Worm (Caenorhabditis elegans) whole organism, early embryonic: ENCODE results near the gene C49F8.1.

Experiments used
- B0310.2 ChIP-seq: sonication (generic microtip); optimal IDR thresholded peaks from 2 replicates; lab custom pipeline; 2016; ENCODE audit warnings: mild to moderate bottlenecking, missing genetic modification characterization, missing compliant biosample characterization
- F13C5.2 ChIP-seq: sonication (generic microtip); optimal IDR thresholded peaks from 2 replicates; lab custom pipeline; 2017; ENCODE audit warnings: mild to moderate bottlenecking, missing genetic modification characterization, inconsistent platforms, missing compliant biosample characterization
- aly-1 ChIP-seq: sonication (generic microtip); optimal IDR thresholded peaks from 2 replicates; lab custom pipeline; 2016; ENCODE audit warnings: missing genetic modification characterization, missing compliant biosample characterization
- ama-1 ChIP-seq: fragments of 150-350 bp; optimal IDR thresholded peaks from 2 replicates; lab custom pipeline; 2014
- ceh-13 ChIP-seq: fragments of 200-800 bp; sonication (Bioruptor generic); optimal IDR thresholded peaks from 2 replicates; lab custom pipeline; 2018; ENCODE audit warnings: mild to moderate bottlenecking, missing genetic modification characterization, missing compliant biosample characterization
- ceh-36 ChIP-seq: sonication (generic microtip); optimal IDR thresholded peaks from 2 replicates; lab custom pipeline; 2016; ENCODE audit warnings: missing genetic modification characterization, inconsistent platforms, missing compliant biosample characterization
- ets-7 ChIP-seq: sonication (generic microtip); optimal IDR thresholded peaks from 2 replicates; lab custom pipeline; 2016; ENCODE audit warnings: missing genotype, missing genetic modification characterization, missing compliant biosample characterization
- flt-1 ChIP-seq: fragments of 200-800 bp; sonication (Bioruptor generic); IDR thresholded peaks from 2 replicates; pipeline ENCODE4 v1.3.6; 2022; ENCODE audit warnings: missing genetic modification characterization, missing compliant biosample characterization
- hmbx-1 ChIP-seq: sonication (generic microtip); optimal IDR thresholded peaks from 2 replicates; lab custom pipeline; 2016; ENCODE audit warnings: mild to moderate bottlenecking, missing genetic modification characterization, missing compliant biosample characterization
- hmg-4 ChIP-seq: fragments of 200-800 bp; sonication (Bioruptor generic); optimal IDR thresholded peaks from 2 replicates; lab custom pipeline; 2018; ENCODE audit warnings: mild to moderate bottlenecking, missing genetic modification characterization, missing compliant biosample characterization
- hnd-1 ChIP-seq: sonication (generic microtip); optimal IDR thresholded peaks from 2 replicates; lab custom pipeline; 2016; ENCODE audit warnings: missing genetic modification characterization, missing compliant biosample characterization
- pes-1 ChIP-seq: fragments of 200-800 bp; sonication (Bioruptor generic); IDR thresholded peaks from 2 replicates; pipeline ENCODE4 v1.3.6; 2022; ENCODE audit warnings: missing genetic modification reagents, missing genetic modification characterization, missing compliant biosample characterization
- scrt-1 ChIP-seq: fragments of 200-800 bp; sonication (Bioruptor generic); IDR thresholded peaks from 2 replicates; pipeline ENCODE4 v1.3.6; 2022; ENCODE audit warnings: missing genetic modification characterization, missing compliant biosample characterization
- sea-1 ChIP-seq: fragments of 200-800 bp; sonication (Bioruptor generic); conservative IDR thresholded peaks from 2 replicates; pipeline ENCODE4 v1.3.6; 2022; ENCODE audit warnings: missing genetic modification characterization, missing compliant biosample characterization
- tbx-11 ChIP-seq: fragments of 200-800 bp; sonication (Bioruptor generic); IDR thresholded peaks from 2 replicates; pipeline ENCODE4 v1.3.6; 2022; ENCODE audit warnings: missing genetic modification characterization, missing compliant biosample characterization
- tbx-37 ChIP-seq: fragments of 200-800 bp; sonication (Bioruptor generic); conservative IDR thresholded peaks from 2 replicates; pipeline ENCODE4 v1.3.6; 2022; ENCODE audit warnings: missing genetic modification reagents, missing genetic modification characterization, missing compliant biosample characterization
- tra-4 ChIP-seq: sonication (generic microtip); optimal IDR thresholded peaks from 2 replicates; lab custom pipeline; 2017; ENCODE audit warnings: missing genetic modification characterization, missing compliant biosample characterization

C49F8.1 gene

DNA sequence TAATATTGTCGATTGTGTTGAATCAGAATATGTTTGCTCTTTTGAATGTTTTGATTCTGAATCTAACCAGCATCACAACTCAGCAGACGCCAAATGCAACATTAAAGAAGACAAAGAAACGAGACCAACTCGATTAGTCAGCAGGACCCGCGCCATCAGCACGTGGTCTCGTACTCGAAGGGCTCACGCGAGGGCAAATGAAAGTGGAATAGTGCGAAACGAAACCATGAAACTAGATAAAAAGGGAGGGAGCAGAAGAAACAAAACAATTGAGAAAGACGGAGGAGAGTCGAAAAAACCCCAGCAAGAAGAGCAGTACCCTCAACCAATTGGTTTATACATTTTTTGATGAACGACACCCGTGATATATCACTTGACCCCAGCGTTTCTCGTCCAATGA is 27.8 kb downstream of the C49F8.1 start:
- no peak for TF ChIP-seq tra-4 (tag; lab: Kevin White, UChicago)
- no peak for TF ChIP-seq tbx-37
- no peak for TF ChIP-seq sea-1 (GFP tag; lab: Robert Waterston, UW)
- no peak for TF ChIP-seq tbx-11 (GFP tag; lab: Robert Waterston, UW)
- TF ChIP-seq flt-1 (GFP tag; lab: Robert Waterston, UW), result no peak
- no peak for TF ChIP-seq F13C5.2
- TF ChIP-seq hmg-4 (GFP tag; lab: Kevin White, UChicago), result no peak
- no peak for TF ChIP-seq ets-7 (tag; lab: Kevin White, UChicago)
- TF ChIP-seq hmbx-1 (tag; lab: Kevin White, UChicago), result no peak
- no peak for TF ChIP-seq ceh-36 (tag; lab: Kevin White, UChicago)
- no peak for TF ChIP-seq scrt-1 (GFP tag; lab: Robert Waterston, UW)
- TF ChIP-seq hnd-1, result no peak
- TF ChIP-seq aly-1 (tag; lab: Kevin White, UChicago), result no peak
- TF ChIP-seq pes-1 (GFP tag; lab: Robert Waterston, UW), result no peak
- TF ChIP-seq ceh-13, result no peak
- no peak for TF ChIP-seq ama-1 (lab: Kevin White, UChicago)

DNA sequence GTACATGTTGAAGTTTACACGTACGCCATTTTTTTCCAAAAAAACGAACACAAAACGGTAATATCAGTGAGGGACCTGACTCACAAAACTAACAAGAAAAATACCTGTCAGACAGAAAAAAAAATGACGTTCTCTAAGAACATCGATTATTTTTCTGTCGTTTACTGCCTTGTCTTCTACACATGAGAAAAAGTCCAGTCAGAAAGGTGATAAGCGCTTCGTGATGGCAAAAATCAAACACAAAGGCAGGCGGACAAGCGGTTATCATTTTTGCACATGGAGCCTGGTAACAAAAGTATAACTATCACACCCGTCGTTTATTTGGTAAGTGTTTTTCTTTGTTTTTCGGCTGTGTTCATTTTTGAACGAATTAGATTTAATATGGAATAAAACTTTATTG is 31.0 kb downstream of the C49F8.1 start, which contains the start of gene F46G10.4:
TSS of gene F46G10.4 (plus strand) at position 212 of the 400 bp plus-strand sequence.
- TF ChIP-seq sea-1 (GFP tag; lab: Robert Waterston, UW) (no peak), tbx-11 (GFP tag; lab: Robert Waterston, UW) (no peak), tra-4 (tag; lab: Kevin White, UChicago) (no peak), pes-1 (GFP tag; lab: Robert Waterston, UW) (no peak), ama-1 (lab: Kevin White, UChicago) (no peak), ets-7 (tag; lab: Kevin White, UChicago) (no peak), tbx-37 (no peak), scrt-1 (GFP tag; lab: Robert Waterston, UW) (no peak), F13C5.2 (no peak), flt-1 (GFP tag; lab: Robert Waterston, UW) (no peak), hnd-1 (no peak), B0310.2 (tag; lab: Kevin White, UChicago) (no peak), ceh-13 (no peak)

DNA sequence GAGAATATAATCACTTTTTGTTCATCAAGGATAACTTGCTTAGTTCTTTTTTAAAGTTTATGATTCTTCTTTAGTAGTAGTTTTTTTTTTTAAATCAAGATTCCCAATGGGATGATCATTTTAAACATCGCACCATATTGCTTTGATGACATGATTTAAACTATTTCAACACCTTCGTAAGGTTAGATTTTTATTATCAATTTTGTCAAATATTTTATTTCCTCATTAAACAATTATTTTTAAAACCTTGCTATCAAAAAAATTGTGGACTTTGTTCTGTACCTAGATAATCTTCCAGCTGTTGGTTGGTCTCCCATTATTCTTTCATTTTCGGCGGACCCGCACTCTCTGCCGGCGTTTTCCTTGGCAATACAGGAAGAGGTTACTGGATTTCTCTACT is 33.4 kb downstream of the C49F8.1 start, which contains the start of gene sir-2.3:
TSS of gene sir-2.3 (plus strand) at position 301 of the 400 bp plus-strand sequence.
- TF ChIP-seq aly-1 (tag; lab: Kevin White, UChicago), result no peak
- TF ChIP-seq pes-1 (GFP tag; lab: Robert Waterston, UW), result no peak
- no peak for TF ChIP-seq F13C5.2
- TF ChIP-seq sea-1 (GFP tag; lab: Robert Waterston, UW), result no peak
- TF ChIP-seq tra-4 (tag; lab: Kevin White, UChicago), result no peak
- no peak for TF ChIP-seq ceh-13
- TF ChIP-seq tbx-11 (GFP tag; lab: Robert Waterston, UW), result no peak
- no peak for TF ChIP-seq ceh-36 (tag; lab: Kevin White, UChicago)
- TF ChIP-seq ets-7 (tag; lab: Kevin White, UChicago), result no peak
- TF ChIP-seq tbx-37, result no peak
- no peak for TF ChIP-seq hmbx-1 (tag; lab: Kevin White, UChicago)
- TF ChIP-seq hmg-4 (GFP tag; lab: Kevin White, UChicago), result no peak
- TF ChIP-seq B0310.2 (tag; lab: Kevin White, UChicago), result no peak
- no peak for TF ChIP-seq flt-1 (GFP tag; lab: Robert Waterston, UW)
- TF ChIP-seq scrt-1 (GFP tag; lab: Robert Waterston, UW), result no peak
- TF ChIP-seq hnd-1, result no peak

DNA sequence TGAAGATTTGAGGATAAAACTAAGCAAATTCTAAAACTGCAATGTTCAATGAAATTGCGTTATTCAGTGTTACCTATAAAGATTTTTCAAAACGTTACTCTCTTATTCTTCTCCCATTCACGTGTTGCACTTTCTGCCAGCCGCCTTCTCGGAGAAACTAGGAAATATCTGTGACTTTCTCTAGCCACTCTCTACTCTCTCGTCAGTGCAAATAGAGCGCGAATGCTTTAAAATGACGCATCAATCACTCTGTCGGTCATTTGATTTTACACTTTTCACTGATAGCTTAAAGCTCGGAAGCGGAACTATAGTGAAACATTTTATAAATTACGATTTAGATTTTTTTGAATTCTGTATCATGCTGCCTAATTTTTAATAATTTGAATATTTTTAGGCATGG is 35.9 kb downstream of the C49F8.1 start:
- TF ChIP-seq F13C5.2 (peak; percentile 23), ceh-13 (no peak)

DNA sequence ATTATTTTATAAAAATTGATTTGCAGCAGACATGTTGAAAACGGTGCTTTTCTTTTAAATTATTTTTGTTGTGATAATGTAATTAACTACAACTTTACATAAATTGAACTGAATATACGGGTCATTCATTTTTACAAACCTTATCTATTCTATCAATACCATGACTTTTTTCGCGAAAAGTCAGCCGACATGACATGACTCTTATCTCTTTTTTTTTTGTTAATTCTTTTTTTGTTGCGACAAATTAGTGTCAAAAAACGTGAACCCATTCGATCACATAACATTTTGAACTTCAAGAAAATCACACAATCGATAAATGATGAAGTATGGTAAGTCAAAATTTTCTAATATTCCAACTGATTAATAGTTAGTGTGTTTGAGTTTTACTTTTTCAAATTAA is 36.8 kb downstream of the C49F8.1 start, which contains the start of gene sir-2.2:
TSS of gene sir-2.2 (plus strand) at position 34 of the 400 bp plus-strand sequence.
- TF ChIP-seq hnd-1 (no peak), ceh-36 (tag; lab: Kevin White, UChicago) (no peak), tbx-37 (no peak), scrt-1 (GFP tag; lab: Robert Waterston, UW) (no peak), tbx-11 (GFP tag; lab: Robert Waterston, UW) (no peak), F13C5.2 (no peak)

DNA sequence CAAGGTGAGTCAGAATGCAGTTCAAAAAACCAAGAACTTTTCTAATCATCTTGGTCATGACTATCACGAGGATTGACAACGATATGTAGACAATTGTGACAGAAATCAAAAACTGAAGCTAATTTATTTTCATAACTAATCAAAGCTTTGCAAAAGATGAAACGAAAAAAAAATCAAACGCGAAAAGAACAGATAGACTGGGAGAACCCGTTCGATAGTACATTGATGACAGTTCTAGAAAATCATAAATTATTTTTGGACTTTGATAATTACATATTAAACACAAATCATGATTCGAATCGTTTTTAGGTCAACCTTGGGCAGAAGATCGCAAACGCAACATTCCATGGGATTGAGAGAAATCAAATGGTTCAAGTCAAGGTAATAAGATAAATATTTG is 39.8 kb downstream of the C49F8.1 start:
- TF ChIP-seq hnd-1 (no peak), scrt-1 (GFP tag; lab: Robert Waterston, UW) (no peak), hmbx-1 (tag; lab: Kevin White, UChicago) (no peak), tbx-37 (no peak), ceh-13 (no peak), F13C5.2 (no peak), ama-1 (lab: Kevin White, UChicago) (no peak), tra-4 (tag; lab: Kevin White, UChicago) (no peak), tbx-11 (GFP tag; lab: Robert Waterston, UW) (no peak), B0310.2 (tag; lab: Kevin White, UChicago) (no peak), aly-1 (tag; lab: Kevin White, UChicago) (no peak), ceh-36 (tag; lab: Kevin White, UChicago) (no peak), sea-1 (GFP tag; lab: Robert Waterston, UW) (no peak)

DNA sequence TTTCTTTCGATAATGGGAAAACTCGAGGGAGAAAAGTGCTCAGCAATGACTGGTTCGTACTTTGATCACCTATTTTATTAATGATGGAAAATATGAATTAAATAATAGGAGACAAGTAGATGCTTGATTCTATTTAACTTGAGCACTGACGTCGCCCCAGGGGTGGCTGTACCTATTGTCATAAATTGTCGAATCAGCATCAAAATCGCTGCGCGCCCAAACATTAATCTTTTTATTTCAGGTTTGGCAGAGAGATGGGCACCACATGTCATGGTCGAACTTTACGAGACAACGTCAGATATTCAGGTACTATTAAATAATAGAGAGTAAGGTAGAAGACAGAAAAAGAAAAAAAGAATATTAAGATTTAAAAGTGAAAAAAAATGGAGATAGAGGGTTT is 40.5 kb downstream of the C49F8.1 start:
- no peak for TF ChIP-seq sea-1 (GFP tag; lab: Robert Waterston, UW)

DNA sequence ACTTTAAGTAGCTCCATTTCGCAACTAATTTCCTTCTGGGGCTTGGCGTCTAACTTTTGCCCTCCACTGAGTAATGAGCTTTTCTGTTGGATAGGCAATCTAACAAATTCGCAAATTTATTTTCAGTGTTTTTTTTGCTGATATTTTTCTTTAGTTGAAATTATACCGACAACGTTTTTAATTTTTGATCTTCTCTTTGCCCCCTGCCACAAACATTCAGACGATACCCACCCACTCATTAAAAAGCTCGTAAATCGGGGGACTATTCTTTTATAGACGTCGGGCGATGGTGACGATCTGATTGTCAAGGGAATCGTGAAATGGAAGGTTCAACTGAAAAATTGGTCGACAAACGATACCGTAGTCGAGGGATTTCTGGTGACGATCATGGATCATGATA is 41.1 kb downstream of the C49F8.1 start:
- no peak for TF ChIP-seq ets-7 (tag; lab: Kevin White, UChicago)
- no peak for TF ChIP-seq aly-1 (tag; lab: Kevin White, UChicago)
- no peak for TF ChIP-seq tbx-11 (GFP tag; lab: Robert Waterston, UW)
- TF ChIP-seq ama-1 (lab: Kevin White, UChicago), result no peak
- no peak for TF ChIP-seq sea-1 (GFP tag; lab: Robert Waterston, UW)
- no peak for TF ChIP-seq pes-1 (GFP tag; lab: Robert Waterston, UW)
- no peak for TF ChIP-seq tra-4 (tag; lab: Kevin White, UChicago)
- no peak for TF ChIP-seq ceh-36 (tag; lab: Kevin White, UChicago)
- no peak for TF ChIP-seq hnd-1
- TF ChIP-seq ceh-13, result no peak
- TF ChIP-seq scrt-1 (GFP tag; lab: Robert Waterston, UW), result no peak
